Fruit fly (Drosophila melanogaster) whole organism, embryonic: ENCODE data around the gene CG3036.

ENCODE experiments used
- Aef1 ChIP-seq: fragments of 200-800 bp; sonication (Bioruptor generic); IDR thresholded peaks from 3 replicates; pipeline ENCODE4 v1.3.6; 2022; ENCODE audit warnings: missing biosample characterization, missing genetic modification characterization
- B-H1 ChIP-seq: fragments of 200-800 bp; sonication (Bioruptor generic); IDR thresholded peaks from 3 replicates; pipeline ENCODE4 v1.3.6; 2022; ENCODE audit warnings: missing biosample characterization, missing genetic modification characterization
- Bdp1 ChIP-seq: fragments of 200-800 bp; sonication (Bioruptor generic); optimal IDR thresholded peaks from 3 replicates; lab custom pipeline; 2016; ENCODE audit warnings: missing biosample characterization, missing genetic modification characterization
- Bteb2 ChIP-seq: fragments of 200-800 bp; sonication (Bioruptor generic); optimal IDR thresholded peaks from 2 replicates; lab custom pipeline; 2016; ENCODE audit warnings: missing biosample characterization, missing genetic modification characterization
- CG10147 ChIP-seq: fragments of 200-800 bp; sonication (Bioruptor generic); optimal IDR thresholded peaks from 2 replicates; lab custom pipeline; 2019; ENCODE audit warnings: missing biosample characterization, mild to moderate bottlenecking, missing genetic modification characterization, moderate library complexity
- CG13894 ChIP-seq: fragments of 200-800 bp; sonication (Bioruptor generic); optimal IDR thresholded peaks from 3 replicates; lab custom pipeline; 2018; ENCODE audit warnings: missing biosample characterization, mild to moderate bottlenecking, missing genetic modification characterization, moderate library complexity
- CG15011 ChIP-seq: fragments of 200-800 bp; sonication (Bioruptor generic); optimal IDR thresholded peaks from 3 replicates; lab custom pipeline; 2018; ENCODE audit warnings: missing biosample characterization, mild to moderate bottlenecking, missing genetic modification characterization
- CG15073 ChIP-seq: fragments of 200-800 bp; sonication (Bioruptor generic); optimal IDR thresholded peaks from 2 replicates; lab custom pipeline; 2016; ENCODE audit warnings: missing biosample characterization, missing genetic modification characterization
- CG16815 ChIP-seq: fragments of 200-800 bp; sonication (Bioruptor generic); optimal IDR thresholded peaks from 3 replicates; lab custom pipeline; 2017; ENCODE audit warnings: missing biosample characterization, mild to moderate bottlenecking, missing genetic modification characterization
- CG17361 ChIP-seq: fragments of 200-800 bp; sonication (Bioruptor generic); IDR thresholded peaks from 3 replicates; pipeline ENCODE4 v1.3.6; 2022; ENCODE audit warnings: missing biosample characterization, missing genetic modification characterization
- CG30403 ChIP-seq: fragments of 200-800 bp; sonication (Bioruptor generic); optimal IDR thresholded peaks from 3 replicates; lab custom pipeline; 2016; ENCODE audit warnings: missing biosample characterization, missing genetic modification characterization
- CG32532 ChIP-seq: fragments of 200-800 bp; sonication (Bioruptor generic); IDR thresholded peaks from 2 replicates; pipeline ENCODE4 v1.3.6; 2022; ENCODE audit warnings: missing biosample characterization, missing genetic modification characterization
- CG6813 ChIP-seq: fragments of 200-800 bp; sonication (Bioruptor generic); optimal IDR thresholded peaks from 2 replicates; lab custom pipeline; 2017; ENCODE audit warnings: missing biosample characterization, missing genetic modification characterization, mild to moderate bottlenecking, moderate library complexity, missing genetic modification reagents
- CG7271 ChIP-seq: fragments of 200-800 bp; sonication (Bioruptor generic); optimal IDR thresholded peaks from 2 replicates; lab custom pipeline; 2018; ENCODE audit warnings: missing biosample characterization, mild to moderate bottlenecking, missing genetic modification characterization, moderate library complexity
- CG9817 ChIP-seq: fragments of 200-800 bp; sonication (Bioruptor generic); optimal IDR thresholded peaks from 2 replicates; lab custom pipeline; 2018; ENCODE audit warnings: missing biosample characterization, mild to moderate bottlenecking, missing genetic modification characterization, moderate library complexity
- Dad ChIP-seq: fragments of 200-800 bp; sonication (Bioruptor generic); optimal IDR thresholded peaks from 3 replicates; lab custom pipeline; 2016; ENCODE audit warnings: missing biosample characterization, missing genetic modification characterization
- Drgx ChIP-seq: fragments of 200-800 bp; sonication (Bioruptor generic); IDR thresholded peaks from 2 replicates; pipeline ENCODE4 v1.3.6; 2022; ENCODE audit warnings: missing biosample characterization, missing genetic modification characterization
- ERR ChIP-seq: fragments of 200-800 bp; sonication (Bioruptor generic); optimal IDR thresholded peaks from 2 replicates; lab custom pipeline; 2016; ENCODE audit warnings: missing biosample characterization, missing genetic modification characterization
- Eip74EF ChIP-seq, 2 experiments: fragments of 200-800 bp in 1 of 2; fragments of >200 bp in 1 of 2; sonication (Bioruptor generic) in 1 of 2; optimal IDR thresholded peaks; 2 replicates each; lab custom pipeline; 2017 to 2019; ENCODE audit warnings: missing biosample characterization in 2 of 2, missing genetic modification characterization in 2 of 2, mild to moderate bottlenecking in 1 of 2, moderate library complexity in 1 of 2
- Fer1 ChIP-seq: fragments of 200-800 bp; sonication (Bioruptor generic); optimal IDR thresholded peaks from 2 replicates; lab custom pipeline; 2017; ENCODE audit warnings: missing biosample characterization, mild to moderate bottlenecking, missing genetic modification characterization
- Fer3 ChIP-seq: fragments of 200-800 bp; sonication (Bioruptor generic); optimal IDR thresholded peaks from 2 replicates; lab custom pipeline; 2018; ENCODE audit warnings: missing biosample characterization, mild to moderate bottlenecking, missing genetic modification characterization, moderate library complexity
- Kr ChIP-seq: fragments of 200-800 bp; sonication (Bioruptor generic); optimal IDR thresholded peaks from 2 replicates; lab custom pipeline; 2017; ENCODE audit warnings: missing biosample characterization, mild to moderate bottlenecking, missing genetic modification characterization
- Lhr ChIP-seq: fragments of 200-800 bp; sonication (Bioruptor generic); optimal IDR thresholded peaks from 3 replicates; lab custom pipeline; 2017; ENCODE audit warnings: mild to moderate bottlenecking, missing biosample characterization, missing genetic modification reagents, missing genetic modification characterization
- NC2β ChIP-seq: fragments of 200-800 bp; sonication (Bioruptor generic); optimal IDR thresholded peaks from 2 replicates; lab custom pipeline; 2016; ENCODE audit warnings: missing biosample characterization, missing genetic modification characterization
- Optix ChIP-seq: fragments of 200-800 bp; sonication (Bioruptor generic); IDR thresholded peaks from 3 replicates; pipeline ENCODE4 v1.3.6; 2022; ENCODE audit warnings: missing biosample characterization, missing genetic modification characterization
- Ptx1 ChIP-seq: fragments of 200-800 bp; sonication (Bioruptor generic); IDR thresholded peaks from 2 replicates; pipeline ENCODE4 v1.3.6; 2022; ENCODE audit warnings: missing biosample characterization, missing genetic modification characterization
- Sry-β ChIP-seq: fragments of 200-800 bp; sonication (Bioruptor generic); optimal IDR thresholded peaks from 2 replicates; lab custom pipeline; 2018; ENCODE audit warnings: missing biosample characterization, mild to moderate bottlenecking, missing genetic modification characterization, moderate library complexity
- ac ChIP-seq: fragments of 200-800 bp; sonication (Bioruptor generic); optimal IDR thresholded peaks from 3 replicates; lab custom pipeline; 2017; ENCODE audit warnings: missing biosample characterization, mild to moderate bottlenecking, missing genetic modification characterization
- ap ChIP-seq: fragments of 200-800 bp; sonication (Bioruptor generic); IDR thresholded peaks from 2 replicates; pipeline ENCODE4 v1.3.6; 2022; ENCODE audit warnings: missing biosample characterization, missing genetic modification characterization
- bowl ChIP-seq: fragments of 200-800 bp; sonication (Bioruptor generic); IDR thresholded peaks from 2 replicates; pipeline ENCODE4 v1.3.6; 2022; ENCODE audit warnings: missing biosample characterization, missing genetic modification characterization
- da ChIP-seq: fragments of 200-800 bp; sonication (Bioruptor generic); optimal IDR thresholded peaks from 2 replicates; lab custom pipeline; 2016; ENCODE audit warnings: missing biosample characterization, missing genetic modification characterization
- dmrt11E ChIP-seq: fragments of 200-800 bp; sonication (Bioruptor generic); optimal IDR thresholded peaks from 3 replicates; lab custom pipeline; 2018; ENCODE audit warnings: missing biosample characterization, mild to moderate bottlenecking, missing genetic modification characterization, moderate library complexity
- dmrt99B ChIP-seq: fragments of 200-800 bp; sonication (Bioruptor generic); optimal IDR thresholded peaks from 2 replicates; lab custom pipeline; 2018; ENCODE audit warnings: missing biosample characterization, mild to moderate bottlenecking, missing genetic modification characterization, moderate library complexity
- eyg ChIP-seq: fragments of 200-800 bp; sonication (Bioruptor generic); optimal IDR thresholded peaks from 3 replicates; lab custom pipeline; 2016; ENCODE audit warnings: missing biosample characterization, missing genetic modification characterization
- gcm ChIP-seq: fragments of 200-800 bp; sonication (Bioruptor generic); optimal IDR thresholded peaks from 2 replicates; lab custom pipeline; 2019; ENCODE audit warnings: missing biosample characterization, mild to moderate bottlenecking, missing genetic modification characterization, moderate library complexity
- gcm2 ChIP-seq: fragments of 200-800 bp; sonication (Bioruptor generic); optimal IDR thresholded peaks from 2 replicates; lab custom pipeline; 2016; ENCODE audit warnings: missing biosample characterization, missing genetic modification characterization
- hth ChIP-seq: fragments of >200 bp; optimal IDR thresholded peaks from 2 replicates; lab custom pipeline; 2017; ENCODE audit warnings: inconsistent platforms
- kay ChIP-seq: fragments of 200-800 bp; sonication (Bioruptor generic); optimal IDR thresholded peaks from 2 replicates; lab custom pipeline; 2016; ENCODE audit warnings: missing biosample characterization, missing genetic modification characterization
- nmo ChIP-seq: fragments of 200-800 bp; sonication (Bioruptor generic); optimal IDR thresholded peaks from 2 replicates; lab custom pipeline; 2018; ENCODE audit warnings: missing biosample characterization, mild to moderate bottlenecking, missing genetic modification characterization, moderate library complexity
- nom ChIP-seq: fragments of 200-800 bp; sonication (Bioruptor generic); optimal IDR thresholded peaks from 2 replicates; lab custom pipeline; 2017; ENCODE audit warnings: missing biosample characterization, missing genetic modification characterization, mild to moderate bottlenecking, moderate library complexity, missing genetic modification reagents
- org-1 ChIP-seq: fragments of 200-800 bp; sonication (Bioruptor generic); optimal IDR thresholded peaks from 2 replicates; lab custom pipeline; 2017; ENCODE audit warnings: missing biosample characterization, missing genetic modification characterization
- pan ChIP-seq, 4 experiments: fragments of >200 bp in 3 of 4; fragments of 200-800 bp in 1 of 4; sonication (Bioruptor generic) in 1 of 4; optimal IDR thresholded peaks in 3 of 4; IDR thresholded peaks in 1 of 4; 2 replicates each; pipeline versions ENCODE4 v1.3.6 to Lab custom; 2017 to 2022; ENCODE audit warnings: missing biosample characterization in 2 of 4, missing genetic modification characterization in 2 of 4, mixed read lengths in 1 of 4
- peb ChIP-seq: fragments of 200-800 bp; sonication (Bioruptor generic); IDR thresholded peaks from 2 replicates; pipeline ENCODE4 v1.3.6; 2022; ENCODE audit warnings: missing biosample characterization, missing genetic modification characterization
- pfk ChIP-seq: fragments of 200-800 bp; sonication (Bioruptor generic); optimal IDR thresholded peaks from 2 replicates; lab custom pipeline; 2018; ENCODE audit warnings: missing biosample characterization, mild to moderate bottlenecking, missing genetic modification characterization, moderate library complexity
- prd ChIP-seq, 3 experiments: fragments of >200 bp in 2 of 3; fragments of 200-800 bp in 1 of 3; sonication (Bioruptor generic) in 1 of 3; optimal IDR thresholded peaks in 2 of 3; IDR thresholded peaks in 1 of 3; 2 replicates in 2 of 3; 3 replicates in 1 of 3; pipeline versions ENCODE4 v1.3.6 to Lab custom; 2017 to 2022; ENCODE audit warnings: missing biosample characterization in 1 of 3, missing genetic modification characterization in 1 of 3
- row ChIP-seq: fragments of 200-800 bp; sonication (Bioruptor generic); IDR thresholded peaks from 3 replicates; pipeline ENCODE4 v1.3.6; 2022; ENCODE audit warnings: missing biosample characterization, missing genetic modification characterization
- schlank ChIP-seq: fragments of 200-800 bp; sonication (Bioruptor generic); optimal IDR thresholded peaks from 2 replicates; lab custom pipeline; 2018; ENCODE audit warnings: missing biosample characterization, mild to moderate bottlenecking, missing genetic modification characterization
- sima ChIP-seq: fragments of 200-800 bp; sonication (Bioruptor generic); optimal IDR thresholded peaks from 2 replicates; lab custom pipeline; 2016; ENCODE audit warnings: missing biosample characterization, missing genetic modification characterization
- so ChIP-seq: fragments of 200-800 bp; sonication (Bioruptor generic); IDR thresholded peaks from 3 replicates; pipeline ENCODE4 v1.3.6; 2022; ENCODE audit warnings: missing biosample characterization, missing genetic modification characterization
- stc ChIP-seq: fragments of 200-800 bp; sonication (Bioruptor generic); IDR thresholded peaks from 2 replicates; pipeline ENCODE4 v1.3.6; 2022; ENCODE audit warnings: missing biosample characterization, missing genetic modification characterization

CG3036 gene

dm6 chr2L:4861503-4861902 is 30.4 kb upstream of the CG3036 start (continued):
- peak; percentile 37 for TF ChIP-seq CG13894 (tag; lab: Kevin White, UChicago)
- 0 out of 2 replicates have a peak, but pooled peaks have one; percentile 27 for TF ChIP-seq stc (GFP tag; lab: Robert Waterston, UW)
- TF ChIP-seq CG32532 (GFP tag; lab: Robert Waterston, UW), result peak; percentile 74
- TF ChIP-seq ap (GFP tag; lab: Robert Waterston, UW), result no peak
- TF ChIP-seq org-1 (GFP tag; lab: Kevin White, UChicago), result no peak
- TF ChIP-seq Aef1 (GFP tag; lab: Robert Waterston, UW), result peak; percentile 38; the same call in 1 of the 3 replicates
- no peak for TF ChIP-seq CG15073 (GFP tag; lab: Kevin White, UChicago)
- TF ChIP-seq row (GFP tag; lab: Robert Waterston, UW), result peak; percentile 65
- peak; percentile 38; the same call in 1 of the 2 replicates for TF ChIP-seq Drgx
- no peak for TF ChIP-seq NC2β
- no peak for TF ChIP-seq CG10147
- peak; percentile 31; the same call in 1 of the 3 replicates for TF ChIP-seq Optix (GFP tag; lab: Robert Waterston, UW)
- no peak for TF ChIP-seq eyg (GFP tag; lab: Kevin White, UChicago)
- TF ChIP-seq Dad (GFP tag; lab: Kevin White, UChicago), result no peak
- TF ChIP-seq Bteb2, result no peak
- peak; percentile 8 for TF ChIP-seq CG6813
- TF ChIP-seq B-H1 (GFP tag; lab: Robert Waterston, UW), result peak; percentile 41; the same call in 2 of the 3 replicates
- TF ChIP-seq Sry-β (GFP tag; lab: Kevin White, UChicago), result no peak
- TF ChIP-seq CG30403 (GFP tag; lab: Kevin White, UChicago), result no peak
- TF ChIP-seq Lhr (GFP tag; lab: Kevin White, UChicago), result no peak
- no peak for TF ChIP-seq peb (GFP tag; lab: Robert Waterston, UW)
- no peak for TF ChIP-seq da
- no peak for TF ChIP-seq ac
- TF ChIP-seq Fer1 (GFP tag; lab: Kevin White, UChicago), result peak; percentile 64
- TF ChIP-seq prd (optimal IDR thresholded peaks at IDR 0.05; lab: Kevin White, UChicago), result no peak
- peak; percentile 76; the same call in 2 of the 3 replicates for TF ChIP-seq prd (GFP tag; IDR thresholded peaks at IDR 0.05; lab: Robert Waterston, UW)
- no peak for TF ChIP-seq bowl
- no peak for TF ChIP-seq sima (GFP tag; lab: Kevin White, UChicago)
- peak; percentile 61 for TF ChIP-seq Ptx1 (GFP tag; lab: Robert Waterston, UW)
- TF ChIP-seq Bdp1, result no peak
- TF ChIP-seq pfk (GFP tag; lab: Kevin White, UChicago), result no peak
- no peak for TF ChIP-seq nom (GFP tag; lab: Kevin White, UChicago)
- no peak for TF ChIP-seq Eip74EF (GFP tag; optimal IDR thresholded peaks at IDR 0.05; lab: Kevin White, UChicago)
- TF ChIP-seq CG17361 (GFP tag; lab: Robert Waterston, UW), result no peak; the same call in 2 of the 3 replicates
- TF ChIP-seq CG15011 (GFP tag; lab: Kevin White, UChicago), result no peak
- TF ChIP-seq kay (GFP tag; lab: Kevin White, UChicago), result no peak
- no peak for TF ChIP-seq schlank
- TF ChIP-seq CG9817 (tag; lab: Kevin White, UChicago), result no peak
- no peak for TF ChIP-seq gcm
- no peak for TF ChIP-seq so (GFP tag; lab: Robert Waterston, UW)
- TF ChIP-seq dmrt11E (tag; lab: Kevin White, UChicago), result no peak
- TF ChIP-seq gcm2, result no peak
- no peak for TF ChIP-seq Kr (GFP tag; lab: Kevin White, UChicago)
- no peak for TF ChIP-seq ERR (GFP tag; lab: Kevin White, UChicago)
- no peak for TF ChIP-seq nmo (GFP tag; lab: Kevin White, UChicago)
- peak; percentile 65 for TF ChIP-seq dmrt99B (tag; lab: Kevin White, UChicago)
- no peak for TF ChIP-seq CG7271 (tag; lab: Kevin White, UChicago)
- TF ChIP-seq CG16815, result no peak
- TF ChIP-seq Fer3 (tag; lab: Kevin White, UChicago), result peak; percentile 63
- no peak for TF ChIP-seq pan (optimal IDR thresholded peaks at IDR 0.05; lab: Kevin White, UChicago)
- peak in 1 of 2 experiments; percentile 63 for TF ChIP-seq pan (GFP tag; optimal IDR thresholded peaks at IDR 0.05 in 1 of 2, IDR thresholded peaks at IDR 0.05 in 1 of 2)
- no peak for TF ChIP-seq hth (lab: Kevin White, UChicago)
